Worm (Caenorhabditis elegans) whole organism, mixed stage, embryonic: ENCODE results near the gene C01G10.6.

Experiments used
- M03D4.4 ChIP-seq: sonication (generic microtip); optimal IDR thresholded peaks from 2 replicates; lab custom pipeline; 2017; ENCODE audit warnings: mild to moderate bottlenecking, missing genetic modification characterization, missing compliant biosample characterization
- bed-3 ChIP-seq: fragments of 200-800 bp; sonication (Bioruptor generic); optimal IDR thresholded peaks from 3 replicates; lab custom pipeline; 2018; ENCODE audit warnings: mild to moderate bottlenecking, missing genetic modification characterization, moderate library complexity, missing compliant biosample characterization
- blmp-1 ChIP-seq: fragments of 150-350 bp; optimal IDR thresholded peaks from 2 replicates; lab custom pipeline; 2014; ENCODE audit warnings: missing biosample characterization, missing genetic modification characterization
- ceh-39 ChIP-seq: fragments of 150-350 bp; optimal IDR thresholded peaks from 2 replicates; lab custom pipeline; 2014; ENCODE audit warnings: missing biosample characterization, missing genetic modification characterization
- ceh-43 ChIP-seq: fragments of 200-800 bp; sonication (Bioruptor generic); optimal IDR thresholded peaks from 2 replicates; lab custom pipeline; 2018; ENCODE audit warnings: mild to moderate bottlenecking, missing genetic modification characterization, moderate library complexity, missing compliant biosample characterization
- ceh-83 ChIP-seq: fragments of 200-800 bp; sonication (Bioruptor generic); optimal IDR thresholded peaks from 2 replicates; lab custom pipeline; 2018; ENCODE audit warnings: mild to moderate bottlenecking, missing genetic modification characterization, missing compliant biosample characterization
- ces-1 ChIP-seq: fragments of 150-350 bp; optimal IDR thresholded peaks from 2 replicates; lab custom pipeline; 2014; ENCODE audit warnings: missing biosample characterization, missing genetic modification reagents, missing genetic modification characterization
- cnd-1 ChIP-seq: fragments of 200-800 bp; sonication (Bioruptor generic); optimal IDR thresholded peaks from 2 replicates; lab custom pipeline; 2018; ENCODE audit warnings: mild to moderate bottlenecking, missing genetic modification characterization, missing compliant biosample characterization
- drap-1 ChIP-seq: fragments of 200-800 bp; sonication (Bioruptor generic); optimal IDR thresholded peaks from 3 replicates; lab custom pipeline; 2018; ENCODE audit warnings: mild to moderate bottlenecking, missing genetic modification characterization, missing compliant biosample characterization
- elt-1 ChIP-seq: sonication (generic microtip); optimal IDR thresholded peaks from 2 replicates; lab custom pipeline; 2017; ENCODE audit warnings: missing genetic modification characterization, mild to moderate bottlenecking, missing compliant biosample characterization, antibody characterized with exemption, moderate library complexity, borderline replicate concordance; ENCODE audit not compliant: insufficient read depth
- elt-3 ChIP-seq: fragments of 150-350 bp; optimal IDR thresholded peaks from 2 replicates; lab custom pipeline; 2014; ENCODE audit warnings: missing biosample characterization, missing genetic modification characterization
- flh-1 ChIP-seq: fragments of 200-800 bp; sonication (Bioruptor generic); optimal IDR thresholded peaks from 2 replicates; lab custom pipeline; 2018; ENCODE audit warnings: mild to moderate bottlenecking, missing genetic modification characterization, moderate library complexity, missing compliant biosample characterization
- ham-2 ChIP-seq: fragments of 200-800 bp; sonication (Bioruptor generic); optimal IDR thresholded peaks from 2 replicates; lab custom pipeline; 2018; ENCODE audit warnings: mild to moderate bottlenecking, missing genetic modification characterization, missing compliant biosample characterization
- hlh-1 ChIP-seq: fragments of 150-350 bp; optimal IDR thresholded peaks from 2 replicates; lab custom pipeline; 2014; ENCODE audit warnings: missing biosample characterization, missing genetic modification reagents, missing genetic modification characterization
- lin-13 ChIP-seq: fragments of 150-350 bp; optimal IDR thresholded peaks from 2 replicates; lab custom pipeline; 2014; ENCODE audit warnings: missing biosample characterization, missing genetic modification characterization
- lin-32 ChIP-seq: fragments of 200-800 bp; sonication (Bioruptor generic); optimal IDR thresholded peaks from 2 replicates; lab custom pipeline; 2018; ENCODE audit warnings: mild to moderate bottlenecking, missing genetic modification characterization, missing compliant biosample characterization
- lsy-2 ChIP-seq: fragments of 150-350 bp; optimal IDR thresholded peaks from 2 replicates; lab custom pipeline; 2014; ENCODE audit warnings: missing biosample characterization, missing genetic modification characterization
- mep-1 ChIP-seq: fragments of 150-350 bp; optimal IDR thresholded peaks from 2 replicates; lab custom pipeline; 2017; ENCODE audit warnings: missing biosample characterization, missing genetic modification reagents, missing genetic modification characterization, inconsistent platforms
- mls-2 ChIP-seq: sonication (generic microtip); optimal IDR thresholded peaks from 2 replicates; lab custom pipeline; 2016; ENCODE audit warnings: mild to moderate bottlenecking, missing genetic modification characterization, moderate library complexity, missing compliant biosample characterization
- nhr-12 ChIP-seq: fragments of 150-350 bp; optimal IDR thresholded peaks from 2 replicates; lab custom pipeline; 2014; ENCODE audit warnings: missing biosample characterization, missing genetic modification characterization
- nhr-2 ChIP-seq: fragments of 150-350 bp; optimal IDR thresholded peaks from 2 replicates; lab custom pipeline; 2014; ENCODE audit warnings: missing biosample characterization, missing genetic modification characterization
- nhr-237 ChIP-seq: fragments of 150-350 bp; optimal IDR thresholded peaks from 2 replicates; lab custom pipeline; 2014; ENCODE audit warnings: missing biosample characterization, missing genetic modification characterization
- nhr-28 ChIP-seq: fragments of 150-350 bp; optimal IDR thresholded peaks from 2 replicates; lab custom pipeline; 2014; ENCODE audit warnings: missing biosample characterization, missing genetic modification characterization
- nhr-76 ChIP-seq: sonication (generic microtip); optimal IDR thresholded peaks from 2 replicates; lab custom pipeline; 2017; ENCODE audit warnings: missing biosample characterization, missing genetic modification characterization
- pha-4 ChIP-seq: fragments of 150-350 bp; optimal IDR thresholded peaks from 2 replicates; lab custom pipeline; 2018; ENCODE audit warnings: missing biosample characterization, missing genetic modification reagents, missing genetic modification characterization
- sem-2 ChIP-seq: fragments of 200-800 bp; sonication (Bioruptor generic); optimal IDR thresholded peaks from 2 replicates; lab custom pipeline; 2018; ENCODE audit warnings: mild to moderate bottlenecking, missing genetic modification characterization, missing compliant biosample characterization
- snpc-4 ChIP-seq: fragments of 150-350 bp; optimal IDR thresholded peaks from 2 replicates; lab custom pipeline; 2014; ENCODE audit warnings: missing biosample characterization, missing genetic modification characterization
- sptf-1 ChIP-seq: sonication (generic microtip); optimal IDR thresholded peaks from 2 replicates; lab custom pipeline; 2017; ENCODE audit warnings: mild to moderate bottlenecking, missing genetic modification characterization, moderate library complexity, missing compliant biosample characterization
- tbx-8 ChIP-seq: fragments of 200-800 bp; sonication (Bioruptor generic); optimal IDR thresholded peaks from 2 replicates; lab custom pipeline; 2018; ENCODE audit warnings: mild to moderate bottlenecking, missing genetic modification characterization, moderate library complexity, missing compliant biosample characterization
- unc-39 ChIP-seq: fragments of 150-350 bp; optimal IDR thresholded peaks from 2 replicates; lab custom pipeline; 2014; ENCODE audit warnings: missing biosample characterization, missing genetic modification characterization
- unc-62 ChIP-seq: fragments of 150-350 bp; optimal IDR thresholded peaks from 2 replicates; lab custom pipeline; 2014; ENCODE audit warnings: missing biosample characterization, missing genetic modification reagents, missing genetic modification characterization
- zip-8 ChIP-seq: fragments of 150-350 bp; optimal IDR thresholded peaks from 2 replicates; lab custom pipeline; 2014; ENCODE audit warnings: missing biosample characterization, missing genetic modification characterization
- ztf-11 ChIP-seq: fragments of 150-350 bp; optimal IDR thresholded peaks from 2 replicates; lab custom pipeline; 2014; ENCODE audit warnings: missing biosample characterization, missing genetic modification characterization

Gene C01G10.6

DNA sequence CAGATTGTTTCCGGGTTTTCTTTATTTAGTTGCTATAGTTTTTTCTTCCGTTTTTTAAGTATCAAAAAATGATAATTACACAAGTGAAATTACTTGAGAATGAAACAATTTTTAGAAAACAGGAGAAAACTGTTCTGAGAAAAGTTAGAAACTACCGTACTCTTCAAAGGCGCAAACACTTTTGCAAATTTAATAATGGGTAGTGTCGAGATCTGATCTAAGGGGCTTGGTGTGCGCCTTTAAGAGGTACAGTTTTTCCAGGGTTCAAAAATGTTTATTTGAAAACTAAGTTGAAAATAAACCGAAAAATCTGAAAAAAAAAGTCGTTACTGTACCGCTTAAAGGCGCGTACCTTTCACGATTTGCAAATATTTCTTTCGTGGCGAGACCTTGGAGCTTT is 26.9 kb upstream of the C01G10.6 start:
- TF ChIP-seq mep-1 (no peak), mls-2 (tag; lab: Kevin White, UChicago) (no peak), lin-32 (GFP tag; lab: Kevin White, UChicago) (no peak), sem-2 (GFP tag; lab: Kevin White, UChicago) (no peak), drap-1 (GFP tag; lab: Kevin White, UChicago) (no peak), tbx-8 (GFP tag; lab: Kevin White, UChicago) (no peak), elt-1 (no peak), lin-13 (tag; lab: Kevin White, UChicago) (no peak), nhr-237 (no peak), nhr-28 (tag; lab: Kevin White, UChicago) (no peak), zip-8 (tag; lab: Kevin White, UChicago) (no peak), ham-2 (GFP tag; lab: Kevin White, UChicago) (no peak), ceh-39 (no peak), lsy-2 (tag; lab: Kevin White, UChicago) (no peak), cnd-1 (no peak), nhr-76 (tag; lab: Kevin White, UChicago) (no peak)

DNA sequence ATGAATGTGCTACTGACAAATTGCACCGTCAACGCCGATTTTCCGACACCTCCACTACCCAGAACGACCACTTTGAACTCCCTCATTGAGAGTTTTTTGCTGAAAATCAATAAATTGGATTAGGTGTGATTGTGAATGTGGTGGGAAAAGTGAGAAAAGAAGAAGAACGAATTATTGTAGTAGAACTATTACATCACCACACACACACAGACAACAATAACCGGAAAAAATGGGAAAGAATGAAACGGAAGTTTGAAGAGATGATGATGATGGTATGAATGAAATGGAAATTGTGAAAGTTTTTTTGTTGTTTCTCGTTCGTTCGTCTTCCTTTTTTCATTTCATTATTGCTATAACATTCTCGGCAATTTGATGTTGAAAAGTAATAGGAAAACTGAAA is 23.5 kb upstream of the C01G10.6 start, which contains the start of gene rap-2:
rap-2 (minus strand) TSS at position 101 of the 400 bp plus-strand sequence.
- no peak for TF ChIP-seq snpc-4 (tag; lab: Kevin White, UChicago)

DNA sequence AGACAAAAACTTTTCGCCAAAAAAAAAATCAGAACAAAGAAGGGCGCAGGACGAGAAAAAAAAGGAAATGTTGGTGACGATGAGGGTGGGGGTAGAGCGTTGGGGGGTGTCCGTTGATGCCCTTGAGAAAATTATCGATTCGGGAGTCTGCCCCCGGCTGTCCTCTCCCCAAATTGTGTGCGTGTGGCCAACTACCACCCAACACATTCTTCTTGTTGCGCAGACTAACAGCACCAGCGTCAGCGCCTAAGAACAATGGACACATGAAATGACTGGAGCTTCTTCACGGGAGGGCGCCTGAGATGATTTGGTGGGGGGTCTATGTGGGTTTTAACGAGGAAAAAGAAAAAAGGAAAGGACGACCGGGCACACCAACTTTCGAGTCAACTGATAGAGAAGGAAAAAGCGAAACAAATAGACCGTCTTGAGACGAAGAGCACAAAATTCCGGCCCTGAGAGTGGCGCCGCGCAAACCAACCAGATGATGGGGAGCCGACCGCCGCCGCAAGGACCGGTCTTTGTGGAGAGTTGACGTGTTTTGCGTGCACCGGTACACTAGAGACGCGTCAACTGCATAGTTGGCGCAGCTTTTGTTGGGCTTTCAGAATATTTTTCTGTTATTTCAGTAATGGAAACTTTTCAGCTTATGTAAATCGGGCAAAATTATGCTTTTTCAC is 22.2 kb upstream of the C01G10.6 start, which contains the start of gene C25D7.9:
C25D7.9 (plus strand) TSS at position 68 of the 677 bp plus-strand sequence.
- no peak for TF ChIP-seq lin-13 (tag; lab: Kevin White, UChicago)
- TF ChIP-seq mls-2 (tag; lab: Kevin White, UChicago): peak; percentile 51
- TF ChIP-seq mep-1: peak; percentile 13
- peak; percentile 20 for TF ChIP-seq ceh-39
- TF ChIP-seq ces-1 (GFP tag; lab: Kevin White, UChicago): peak; percentile 8
- TF ChIP-seq drap-1 (GFP tag; lab: Kevin White, UChicago): peak; percentile 55
- peak; percentile 77 for TF ChIP-seq nhr-2 (tag; lab: Kevin White, UChicago)
- no peak for TF ChIP-seq tbx-8 (GFP tag; lab: Kevin White, UChicago)
- no peak for TF ChIP-seq elt-1
- TF ChIP-seq sptf-1 (tag; lab: Kevin White, UChicago): peak; percentile 24
- no peak for TF ChIP-seq unc-39
- TF ChIP-seq, all 35 proteins: peak for 7

DNA sequence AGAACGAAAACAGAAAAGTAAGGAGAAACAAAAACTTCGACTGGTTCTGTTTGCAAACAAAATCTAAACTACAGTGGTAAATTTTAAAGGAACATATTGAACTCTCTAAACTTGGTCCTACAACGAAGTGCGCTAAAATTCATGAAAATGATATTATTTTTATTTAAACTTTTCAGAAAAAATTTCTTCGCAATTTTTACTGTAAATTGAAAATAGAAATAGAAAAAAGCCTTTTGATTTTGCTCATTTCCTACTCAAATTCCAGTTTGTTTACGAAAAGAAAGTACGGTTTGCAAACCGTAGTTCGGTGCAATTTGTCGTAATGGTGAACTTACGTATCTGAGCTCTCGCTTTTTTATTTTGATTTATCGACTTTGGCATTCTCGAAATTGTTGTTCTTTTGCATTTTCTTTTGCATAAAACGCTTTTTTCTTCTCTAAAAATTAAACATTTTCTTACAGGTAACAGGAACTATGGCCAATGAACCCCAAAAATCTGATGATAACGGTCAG is 21.6 kb upstream of the C01G10.6 start, which contains the start of gene otub-1:
otub-1 (plus strand) TSS at position 462 of the 512 bp plus-strand sequence.
- TF ChIP-seq unc-62 (GFP tag; lab: Kevin White, UChicago) (no peak), hlh-1 (tag; lab: Kevin White, UChicago) (no peak), bed-3 (GFP tag; lab: Kevin White, UChicago) (no peak), lin-13 (tag; lab: Kevin White, UChicago) (no peak), ztf-11 (tag; lab: Kevin White, UChicago) (no peak), sem-2 (GFP tag; lab: Kevin White, UChicago) (no peak), ceh-43 (GFP tag; lab: Kevin White, UChicago) (no peak), drap-1 (GFP tag; lab: Kevin White, UChicago) (no peak), elt-1 (no peak), ceh-39 (no peak), nhr-76 (tag; lab: Kevin White, UChicago) (no peak), lsy-2 (tag; lab: Kevin White, UChicago) (no peak), blmp-1 (tag; lab: Kevin White, UChicago) (no peak), nhr-12 (tag; lab: Kevin White, UChicago) (no peak), cnd-1 (no peak), ham-2 (GFP tag; lab: Kevin White, UChicago) (no peak), snpc-4 (tag; lab: Kevin White, UChicago) (no peak), tbx-8 (GFP tag; lab: Kevin White, UChicago) (no peak), elt-3 (no peak), pha-4 (tag; lab: Kevin White, UChicago) (no peak)

DNA sequence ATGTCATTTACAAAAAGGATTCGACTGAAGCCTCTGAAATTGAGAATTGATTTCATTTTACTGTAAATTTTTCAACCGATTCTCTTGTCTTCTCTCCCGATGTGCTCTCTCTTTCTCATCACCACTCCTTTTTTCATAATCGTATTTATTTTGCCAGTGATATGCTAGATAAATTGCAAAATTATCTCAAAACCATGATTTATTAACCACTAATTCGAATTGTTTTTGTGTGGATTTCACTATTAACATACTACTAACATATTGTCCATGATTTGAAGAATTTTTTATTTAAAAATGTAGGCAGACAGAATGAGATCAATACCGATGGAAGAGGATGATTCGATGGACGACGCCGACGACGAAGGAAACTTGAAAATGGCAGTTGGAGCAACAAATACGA is 20.3 kb upstream of the C01G10.6 start, which contains the start of gene C25D7.10:
C25D7.10 (plus strand) TSS at position 301 of the 400 bp plus-strand sequence.
- TF ChIP-seq ceh-83 (GFP tag; lab: Kevin White, UChicago): no peak
- no peak for TF ChIP-seq ceh-39
- TF ChIP-seq hlh-1 (tag; lab: Kevin White, UChicago): no peak
- no peak for TF ChIP-seq tbx-8 (GFP tag; lab: Kevin White, UChicago)
- TF ChIP-seq elt-3: no peak
- no peak for TF ChIP-seq nhr-237
- no peak for TF ChIP-seq ham-2 (GFP tag; lab: Kevin White, UChicago)
- no peak for TF ChIP-seq ceh-43 (GFP tag; lab: Kevin White, UChicago)
- no peak for TF ChIP-seq cnd-1
- no peak for TF ChIP-seq M03D4.4 (tag; lab: Kevin White, UChicago)
- TF ChIP-seq lin-32 (GFP tag; lab: Kevin White, UChicago): no peak
- no peak for TF ChIP-seq sptf-1 (tag; lab: Kevin White, UChicago)
- no peak for TF ChIP-seq flh-1
